Worm (Caenorhabditis elegans) whole organism, early embryonic: Measurements from ENCODE around the gene sri-26.

ENCODE experiments used
- B0310.2 ChIP-seq: sonication (generic microtip); optimal IDR thresholded peaks from 2 replicates; lab custom pipeline; 2016; ENCODE audit warnings: mild to moderate bottlenecking, missing genetic modification characterization, missing compliant biosample characterization
- F13C5.2 ChIP-seq: sonication (generic microtip); optimal IDR thresholded peaks from 2 replicates; lab custom pipeline; 2017; ENCODE audit warnings: mild to moderate bottlenecking, missing genetic modification characterization, inconsistent platforms, missing compliant biosample characterization
- aly-1 ChIP-seq: sonication (generic microtip); optimal IDR thresholded peaks from 2 replicates; lab custom pipeline; 2016; ENCODE audit warnings: missing genetic modification characterization, missing compliant biosample characterization
- ama-1 ChIP-seq: fragments of 150-350 bp; optimal IDR thresholded peaks from 2 replicates; lab custom pipeline; 2014
- ceh-13 ChIP-seq: fragments of 200-800 bp; sonication (Bioruptor generic); optimal IDR thresholded peaks from 2 replicates; lab custom pipeline; 2018; ENCODE audit warnings: mild to moderate bottlenecking, missing genetic modification characterization, missing compliant biosample characterization
- ceh-36 ChIP-seq: sonication (generic microtip); optimal IDR thresholded peaks from 2 replicates; lab custom pipeline; 2016; ENCODE audit warnings: missing genetic modification characterization, inconsistent platforms, missing compliant biosample characterization
- ets-7 ChIP-seq: sonication (generic microtip); optimal IDR thresholded peaks from 2 replicates; lab custom pipeline; 2016; ENCODE audit warnings: missing genotype, missing genetic modification characterization, missing compliant biosample characterization
- flt-1 ChIP-seq: fragments of 200-800 bp; sonication (Bioruptor generic); IDR thresholded peaks from 2 replicates; pipeline ENCODE4 v1.3.6; 2022; ENCODE audit warnings: missing genetic modification characterization, missing compliant biosample characterization
- hmbx-1 ChIP-seq: sonication (generic microtip); optimal IDR thresholded peaks from 2 replicates; lab custom pipeline; 2016; ENCODE audit warnings: mild to moderate bottlenecking, missing genetic modification characterization, missing compliant biosample characterization
- hmg-4 ChIP-seq: fragments of 200-800 bp; sonication (Bioruptor generic); optimal IDR thresholded peaks from 2 replicates; lab custom pipeline; 2018; ENCODE audit warnings: mild to moderate bottlenecking, missing genetic modification characterization, missing compliant biosample characterization
- hnd-1 ChIP-seq: sonication (generic microtip); optimal IDR thresholded peaks from 2 replicates; lab custom pipeline; 2016; ENCODE audit warnings: missing genetic modification characterization, missing compliant biosample characterization
- pes-1 ChIP-seq: fragments of 200-800 bp; sonication (Bioruptor generic); IDR thresholded peaks from 2 replicates; pipeline ENCODE4 v1.3.6; 2022; ENCODE audit warnings: missing genetic modification reagents, missing genetic modification characterization, missing compliant biosample characterization
- scrt-1 ChIP-seq: fragments of 200-800 bp; sonication (Bioruptor generic); IDR thresholded peaks from 2 replicates; pipeline ENCODE4 v1.3.6; 2022; ENCODE audit warnings: missing genetic modification characterization, missing compliant biosample characterization
- sea-1 ChIP-seq: fragments of 200-800 bp; sonication (Bioruptor generic); conservative IDR thresholded peaks from 2 replicates; pipeline ENCODE4 v1.3.6; 2022; ENCODE audit warnings: missing genetic modification characterization, missing compliant biosample characterization
- tbx-11 ChIP-seq: fragments of 200-800 bp; sonication (Bioruptor generic); IDR thresholded peaks from 2 replicates; pipeline ENCODE4 v1.3.6; 2022; ENCODE audit warnings: missing genetic modification characterization, missing compliant biosample characterization
- tbx-37 ChIP-seq: fragments of 200-800 bp; sonication (Bioruptor generic); conservative IDR thresholded peaks from 2 replicates; pipeline ENCODE4 v1.3.6; 2022; ENCODE audit warnings: missing genetic modification reagents, missing genetic modification characterization, missing compliant biosample characterization
- tra-4 ChIP-seq: sonication (generic microtip); optimal IDR thresholded peaks from 2 replicates; lab custom pipeline; 2017; ENCODE audit warnings: missing genetic modification characterization, missing compliant biosample characterization

sri-26 gene

DNA sequence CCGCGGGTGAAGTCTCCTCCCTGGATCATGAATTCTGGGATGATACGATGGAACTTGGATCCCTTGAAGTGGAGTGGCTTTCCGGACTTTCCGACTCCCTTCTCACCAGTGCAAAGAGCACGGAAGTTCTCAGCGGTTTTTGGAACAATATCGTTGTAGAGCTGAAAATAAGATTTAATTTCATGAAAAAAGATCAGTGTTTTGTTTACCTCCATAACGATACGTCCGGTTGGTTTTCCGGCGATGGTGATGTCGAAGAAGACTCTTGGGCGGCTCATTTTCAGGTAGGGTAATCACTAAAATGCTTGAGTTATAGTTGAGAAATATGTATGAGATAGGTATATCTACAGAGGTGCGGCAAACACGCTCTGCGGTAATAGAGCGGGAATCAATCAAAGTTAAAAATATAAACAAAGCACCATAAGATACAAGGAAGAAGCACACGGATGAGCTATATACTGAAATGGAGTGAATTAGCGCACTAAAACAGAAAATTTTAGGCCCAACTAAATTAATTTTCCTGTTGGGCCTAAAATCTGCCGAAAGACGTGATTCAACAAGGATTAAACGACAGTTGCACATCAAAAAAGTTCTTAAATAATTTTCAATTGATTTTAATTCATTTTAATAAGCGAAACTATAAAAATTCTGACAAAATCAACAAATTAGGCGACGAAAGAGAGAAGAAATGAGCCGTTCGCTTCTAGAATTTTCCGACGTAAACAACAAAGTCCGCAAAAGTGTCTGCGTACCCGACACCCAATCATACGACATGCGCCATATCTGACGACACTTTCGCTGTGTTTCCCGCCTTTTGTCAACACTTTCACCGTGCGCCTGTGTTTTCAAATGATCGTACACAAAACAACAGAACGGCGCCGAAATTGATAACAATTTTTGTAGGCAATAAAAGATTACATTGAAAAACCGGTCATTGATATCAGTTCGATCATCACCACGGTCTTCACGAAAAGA lies 27.9 kb upstream of the sri-26 start, which contains the start of the genes cyn-7 and bath-36:
Gene cyn-7, minus strand, starts transcription at position 296 of the 975 bp plus-strand sequence.
Gene bath-36, plus strand, starts transcription at position 806 of the 975 bp plus-strand sequence.
- TF ChIP-seq tra-4 (tag; lab: Kevin White, UChicago) (no peak), hmbx-1 (tag; lab: Kevin White, UChicago) (no peak), hmg-4 (GFP tag; lab: Kevin White, UChicago) (no peak), tbx-11 (GFP tag; lab: Robert Waterston, UW) (no peak), ets-7 (no peak)

DNA sequence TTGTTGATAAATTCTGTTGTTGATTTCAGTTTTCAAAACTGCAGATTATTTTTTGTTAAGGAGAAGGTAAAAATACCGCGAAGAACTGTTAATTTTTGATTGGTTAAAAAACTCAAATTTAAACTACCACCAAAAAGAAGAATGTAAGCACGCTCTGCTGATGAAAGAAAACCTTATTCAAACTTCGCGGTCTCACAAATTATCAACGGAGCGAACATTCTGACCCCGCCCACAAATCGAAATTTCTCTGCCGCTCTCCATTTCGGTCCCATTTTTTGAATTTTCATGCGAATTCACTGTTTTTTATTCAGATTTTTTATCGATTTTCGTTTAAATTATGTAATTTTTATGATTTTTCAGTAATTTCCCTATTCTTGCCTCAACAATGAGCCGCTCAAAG lies 25.7 kb upstream of the sri-26 start, which contains the start of gene cyn-3:
Gene cyn-3, plus strand, starts transcription at position 361 of the 400 bp plus-strand sequence.
- TF ChIP-seq tra-4 (tag; lab: Kevin White, UChicago) (no peak), tbx-37 (no peak), tbx-11 (GFP tag; lab: Robert Waterston, UW) (no peak), ceh-13 (GFP tag; lab: Kevin White, UChicago) (no peak), aly-1 (tag; lab: Kevin White, UChicago) (no peak), ceh-36 (no peak), hnd-1 (tag; lab: Kevin White, UChicago) (no peak), scrt-1 (no peak), hmg-4 (GFP tag; lab: Kevin White, UChicago) (no peak), pes-1 (GFP tag; lab: Robert Waterston, UW) (no peak), ets-7 (no peak), F13C5.2 (tag; lab: Kevin White, UChicago) (no peak), ama-1 (no peak), hmbx-1 (tag; lab: Kevin White, UChicago) (no peak), flt-1 (GFP tag; lab: Robert Waterston, UW) (no peak)

DNA sequence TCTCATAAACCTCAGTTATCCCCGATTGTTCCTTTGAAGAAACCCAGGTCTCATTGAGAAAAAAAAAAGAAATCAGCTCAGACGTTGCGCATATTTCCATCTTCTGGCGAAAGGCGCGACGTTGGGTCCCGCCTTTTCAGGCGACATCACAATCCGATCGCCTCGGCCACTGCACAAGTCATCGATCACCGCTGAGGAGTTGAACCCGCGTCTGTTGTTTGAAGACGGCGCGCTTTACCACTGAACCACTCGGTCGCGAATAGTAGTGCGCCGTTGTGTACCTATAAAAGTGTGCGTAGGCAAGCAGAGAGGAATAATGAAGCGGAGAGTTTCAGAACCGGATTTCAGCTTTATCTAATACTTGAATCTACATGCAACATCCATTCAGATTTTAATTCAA lies 24.4 kb upstream of the sri-26 start, which contains the start of gene Y75B12B.11:
Gene Y75B12B.11, plus strand, starts transcription at position 394 of the 400 bp plus-strand sequence.
- TF ChIP-seq hmbx-1 (tag; lab: Kevin White, UChicago): peak; percentile 67
- peak; percentile 91 for TF ChIP-seq flt-1 (GFP tag; lab: Robert Waterston, UW)
- TF ChIP-seq F13C5.2 (tag; lab: Kevin White, UChicago): peak; percentile 97
- peak; percentile 91 for TF ChIP-seq tbx-11 (GFP tag; lab: Robert Waterston, UW)
- peak; percentile 76 for TF ChIP-seq hnd-1 (tag; lab: Kevin White, UChicago)
- peak; percentile 94 for TF ChIP-seq pes-1 (GFP tag; lab: Robert Waterston, UW)
- TF ChIP-seq ets-7: peak; percentile 88
- TF ChIP-seq tbx-37: peak; percentile 80
- peak; percentile 92 for TF ChIP-seq B0310.2 (tag; lab: Kevin White, UChicago)
- peak; percentile 85 for TF ChIP-seq ceh-36
- peak; percentile 89 for TF ChIP-seq ceh-13 (GFP tag; lab: Kevin White, UChicago)
- peak; percentile 87 for TF ChIP-seq tra-4 (tag; lab: Kevin White, UChicago)
- TF ChIP-seq ama-1: peak; percentile 48
- TF ChIP-seq aly-1 (tag; lab: Kevin White, UChicago): peak; percentile 96
- peak; percentile 94 for TF ChIP-seq sea-1
- TF ChIP-seq hmg-4 (GFP tag; lab: Kevin White, UChicago): peak; percentile 97
- TF ChIP-seq scrt-1: peak; percentile 93

- TF ChIP-seq ama-1 (no peak), ceh-36 (no peak)
Observed at ce11 chrV:15191971-15192370, 23.3 kb upstream of the sri-26 start.

ce11 chrV:15192377-15192776 lies 22.9 kb upstream of the sri-26 start, which contains the start of gene plc-2:
plc-2 (plus strand) TSS chrV:15192572.
- TF ChIP-seq aly-1 (tag; lab: Kevin White, UChicago) (no peak), ceh-36 (no peak), hmg-4 (GFP tag; lab: Kevin White, UChicago) (no peak), pes-1 (GFP tag; lab: Robert Waterston, UW) (no peak), ets-7 (no peak), ceh-13 (GFP tag; lab: Kevin White, UChicago) (no peak), flt-1 (GFP tag; lab: Robert Waterston, UW) (no peak), tbx-37 (no peak), ama-1 (no peak), F13C5.2 (tag; lab: Kevin White, UChicago) (no peak)

DNA sequence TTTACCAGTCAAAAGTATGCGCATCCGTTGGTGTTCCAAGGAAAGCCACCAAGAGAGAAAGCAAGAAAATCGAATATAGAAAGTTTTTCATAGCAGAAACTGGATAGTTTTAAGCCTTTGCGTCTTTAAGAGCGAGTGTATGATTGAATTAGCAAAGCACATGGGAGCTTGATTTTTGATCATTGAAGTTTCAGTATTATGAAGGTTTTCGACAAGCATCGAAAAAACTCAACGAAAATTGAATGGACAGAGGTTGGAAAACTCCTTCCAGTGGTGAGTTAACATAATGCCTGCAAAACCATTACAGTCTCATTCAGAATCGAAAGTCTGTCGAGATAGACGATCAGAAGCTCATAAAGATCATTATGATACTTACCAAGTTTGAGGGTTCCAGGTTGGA lies 21.4 kb upstream of the sri-26 start, which contains the start of gene Y75B12B.13:
Gene Y75B12B.13, minus strand, starts transcription at position 101 of the 400 bp plus-strand sequence.
- TF ChIP-seq scrt-1 (no peak), sea-1 (no peak)

DNA sequence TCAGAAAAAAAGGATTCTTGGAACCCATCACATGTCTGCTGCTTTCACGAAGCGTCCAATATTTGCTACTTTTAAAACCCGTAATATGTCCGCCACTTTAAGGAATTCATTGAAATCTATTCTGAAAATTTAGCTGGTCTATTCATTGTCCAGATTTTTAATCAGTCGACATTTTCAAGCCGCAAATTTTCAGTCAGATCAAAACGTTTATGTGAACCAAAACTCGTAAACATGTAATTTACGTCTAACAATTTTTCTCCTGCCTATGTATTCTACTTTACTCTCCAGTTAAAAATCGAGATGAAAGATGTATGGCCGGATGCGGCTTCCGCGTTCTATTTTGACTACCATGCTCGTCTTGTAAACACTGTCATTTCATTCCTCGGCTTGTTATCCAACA lies 17.3 kb upstream of the sri-26 start, which contains the start of gene srw-1:
Gene srw-1, plus strand, starts transcription at position 301 of the 400 bp plus-strand sequence.
- TF ChIP-seq flt-1 (GFP tag; lab: Robert Waterston, UW) (no peak), ceh-13 (GFP tag; lab: Kevin White, UChicago) (no peak), hnd-1 (tag; lab: Kevin White, UChicago) (no peak), scrt-1 (no peak), tbx-37 (no peak), F13C5.2 (tag; lab: Kevin White, UChicago) (no peak), tra-4 (tag; lab: Kevin White, UChicago) (no peak), hmbx-1 (tag; lab: Kevin White, UChicago) (no peak), tbx-11 (GFP tag; lab: Robert Waterston, UW) (no peak), sea-1 (no peak), hmg-4 (GFP tag; lab: Kevin White, UChicago) (no peak), ama-1 (no peak), pes-1 (GFP tag; lab: Robert Waterston, UW) (no peak), ets-7 (no peak), aly-1 (tag; lab: Kevin White, UChicago) (no peak), B0310.2 (tag; lab: Kevin White, UChicago) (no peak), ceh-36 (no peak)
